Worm (Caenorhabditis elegans): Measurements from ENCODE around the gene F26C11.3.
"Not testable (repeated sequence)": the region's sequence is repeated elsewhere in the genome, so short reads cannot be mapped to it uniquely, and the experiment has no call there.

The F26C11.3 gene

ce11 chrII:9868207-9868606, 46.7 kb downstream of the F26C11.3 start:
- TF ChIP-seq tbx-8 (GFP tag; optimal IDR thresholded peaks at IDR 0.05): no peak
- TF ChIP-seq ceh-39 (tag; optimal IDR thresholded peaks at IDR 0.05): no peak
- no peak for TF ChIP-seq drap-1 (GFP tag; optimal IDR thresholded peaks at IDR 0.05)
- no peak for TF ChIP-seq nhr-2 (tag; optimal IDR thresholded peaks at IDR 0.05)
- TF ChIP-seq ceh-83 (GFP tag; optimal IDR thresholded peaks at IDR 0.05): no peak
- TF ChIP-seq nhr-237 (tag; optimal IDR thresholded peaks at IDR 0.05): no peak
- TF ChIP-seq sptf-1 (tag; optimal IDR thresholded peaks at IDR 0.05): no peak
- no peak for TF ChIP-seq mep-1 (tag; optimal IDR thresholded peaks at IDR 0.05)
- no peak for TF ChIP-seq elt-3 (tag; optimal IDR thresholded peaks at IDR 0.05)

ce11 chrII:9866378-9866777, 48.5 kb downstream of the F26C11.3 start, which contains the start of gene chil-1:
chil-1 (minus strand) TSS chrII:9866478.
- TF ChIP-seq sptf-1, nhr-2, elt-3 (tag; optimal IDR thresholded peaks at IDR 0.05): not testable (repeated sequence)

- TF ChIP-seq zip-8 (tag; optimal IDR thresholded peaks at IDR 0.05): no peak
- TF ChIP-seq bed-3 (GFP tag; optimal IDR thresholded peaks at IDR 0.05): no peak
- TF ChIP-seq sptf-1 (tag; optimal IDR thresholded peaks at IDR 0.05): no peak
- TF ChIP-seq snpc-4 (tag; optimal IDR thresholded peaks at IDR 0.05): no peak
- no peak for TF ChIP-seq sem-2 (GFP tag; optimal IDR thresholded peaks at IDR 0.05)
- no peak for TF ChIP-seq ceh-39 (tag; optimal IDR thresholded peaks at IDR 0.05)
- no peak for TF ChIP-seq ceh-43 (GFP tag; optimal IDR thresholded peaks at IDR 0.05)
- no peak for TF ChIP-seq pha-4 (tag; optimal IDR thresholded peaks at IDR 0.05)
- TF ChIP-seq lsy-2 (tag; optimal IDR thresholded peaks at IDR 0.05): no peak
- TF ChIP-seq mab-5 (tag; optimal IDR thresholded peaks at IDR 0.05): no peak
- TF ChIP-seq elt-1 (tag; optimal IDR thresholded peaks at IDR 0.05; ENCODE audit: borderline replicate concordance, insufficient read depth): no peak
- TF ChIP-seq mls-2 (tag; optimal IDR thresholded peaks at IDR 0.05): no peak
- no peak for TF ChIP-seq M03D4.4 (tag; optimal IDR thresholded peaks at IDR 0.05)
- TF ChIP-seq mep-1 (tag; optimal IDR thresholded peaks at IDR 0.05): no peak
- no peak for TF ChIP-seq lin-32 (GFP tag; optimal IDR thresholded peaks at IDR 0.05)
- no peak for TF ChIP-seq flh-1 (GFP tag; optimal IDR thresholded peaks at IDR 0.05)
- TF ChIP-seq tbx-8 (GFP tag; optimal IDR thresholded peaks at IDR 0.05): no peak
- TF ChIP-seq unc-62 (GFP tag; optimal IDR thresholded peaks at IDR 0.05): no peak
- no peak for TF ChIP-seq ces-1 (GFP tag; optimal IDR thresholded peaks at IDR 0.05)
Observed at ce11 chrII:9862147-9862546, 52.8 kb downstream of the F26C11.3 start, which contains the start of gene C08H9.18. C08H9.18 (minus strand) TSS chrII:9862247.

ce11 chrII:9861394-9861793, 53.5 kb downstream of the F26C11.3 start, which contains the start of gene chil-3:
chil-3 (minus strand) TSS chrII:9861494.
- TF ChIP-seq pha-4 (tag; optimal IDR thresholded peaks at IDR 0.05): no peak

- no peak for TF ChIP-seq ham-2 (GFP tag; optimal IDR thresholded peaks at IDR 0.05)
- TF ChIP-seq nhr-12 (tag; optimal IDR thresholded peaks at IDR 0.05): no peak
Observed at ce11 chrII:9859575-9859974, 55.3 kb downstream of the F26C11.3 start, which contains the start of gene chil-5. chil-5 (minus strand) TSS chrII:9859675.

ce11 chrII:9857791-9858190, 57.1 kb downstream of the F26C11.3 start, which contains the start of gene chil-6:
chil-6 (minus strand) TSS chrII:9857891.
- TF ChIP-seq cnd-1 (tag; optimal IDR thresholded peaks at IDR 0.05) (no peak), mep-1 (tag; optimal IDR thresholded peaks at IDR 0.05) (no peak), sptf-1 (tag; optimal IDR thresholded peaks at IDR 0.05) (no peak), ham-2 (GFP tag; optimal IDR thresholded peaks at IDR 0.05) (no peak), unc-120 (tag; optimal IDR thresholded peaks at IDR 0.05; ENCODE audit: poor library complexity, severe bottlenecking) (no peak), mls-2 (tag; optimal IDR thresholded peaks at IDR 0.05) (no peak), drap-1 (GFP tag; optimal IDR thresholded peaks at IDR 0.05) (no peak)

ce11 chrII:9855620-9856019, 59.3 kb downstream of the F26C11.3 start, which contains the start of gene chil-4:
chil-4 (minus strand) TSS chrII:9855720.
- TF ChIP-seq ceh-39 (tag; optimal IDR thresholded peaks at IDR 0.05) (no peak), mep-1 (tag; optimal IDR thresholded peaks at IDR 0.05) (no peak), snpc-4 (tag; optimal IDR thresholded peaks at IDR 0.05) (no peak), lsy-2 (tag; optimal IDR thresholded peaks at IDR 0.05) (no peak), elt-1 (tag; optimal IDR thresholded peaks at IDR 0.05; ENCODE audit: borderline replicate concordance, insufficient read depth) (no peak), bed-3 (GFP tag; optimal IDR thresholded peaks at IDR 0.05) (no peak)
